Fruit fly (Drosophila melanogaster) whole organism, embryonic: ENCODE results near the gene nSMase.

Source experiments
- B-H2 ChIP-seq: fragments of 200-800 bp; sonication (Bioruptor generic); optimal IDR thresholded peaks from 2 replicates; lab custom pipeline; 2018; ENCODE audit warnings: missing biosample characterization, mild to moderate bottlenecking, missing genetic modification characterization
- CG10366 ChIP-seq: fragments of 200-800 bp; sonication (Bioruptor generic); IDR thresholded peaks from 2 replicates; pipeline ENCODE4 v1.3.6; 2022; ENCODE audit warnings: missing biosample characterization, missing genetic modification characterization
- CG10462 ChIP-seq: fragments of 200-800 bp; sonication (Bioruptor generic); optimal IDR thresholded peaks from 2 replicates; lab custom pipeline; 2016; ENCODE audit warnings: missing biosample characterization, missing genetic modification characterization
- CG12391 ChIP-seq: fragments of 200-800 bp; sonication (Bioruptor generic); optimal IDR thresholded peaks from 3 replicates; lab custom pipeline; 2018; ENCODE audit warnings: missing biosample characterization, mild to moderate bottlenecking, missing genetic modification characterization, moderate library complexity
- CG12769 ChIP-seq: fragments of 200-800 bp; sonication (Bioruptor generic); optimal IDR thresholded peaks from 2 replicates; lab custom pipeline; 2019; ENCODE audit warnings: missing biosample characterization, mild to moderate bottlenecking, missing genetic modification characterization, moderate library complexity
- CG13287 ChIP-seq: fragments of 200-800 bp; sonication (Bioruptor generic); IDR thresholded peaks from 2 replicates; pipeline ENCODE4 v1.3.6; 2022; ENCODE audit warnings: missing biosample characterization, missing genetic modification characterization; ENCODE audit not compliant: partially characterized antibody
- CG14050 ChIP-seq: fragments of 200-800 bp; sonication (Bioruptor generic); IDR thresholded peaks from 3 replicates; pipeline ENCODE4 v1.3.6; 2022; ENCODE audit warnings: missing biosample characterization, missing genetic modification characterization
- CG14860 ChIP-seq: fragments of 200-800 bp; sonication (Bioruptor generic); IDR thresholded peaks from 3 replicates; pipeline ENCODE4 v1.3.6; 2022; ENCODE audit warnings: missing biosample characterization, missing genetic modification characterization; ENCODE audit not compliant: partially characterized antibody
- CG15514 ChIP-seq: fragments of 200-800 bp; sonication (Bioruptor generic); optimal IDR thresholded peaks from 3 replicates; lab custom pipeline; 2017; ENCODE audit warnings: missing biosample characterization, missing genetic modification characterization, mild to moderate bottlenecking, moderate library complexity, missing genetic modification reagents
- CG15696 ChIP-seq: fragments of 200-800 bp; sonication (Bioruptor generic); optimal IDR thresholded peaks from 2 replicates; lab custom pipeline; 2019; ENCODE audit warnings: missing biosample characterization, mild to moderate bottlenecking, missing genetic modification characterization, moderate library complexity
- CG17612 ChIP-seq: fragments of 200-800 bp; sonication (Bioruptor generic); IDR thresholded peaks from 2 replicates; pipeline ENCODE4 v1.3.6; 2022; ENCODE audit warnings: missing biosample characterization, missing genetic modification characterization
- CG32767 ChIP-seq: fragments of 200-800 bp; sonication (Bioruptor generic); IDR thresholded peaks from 2 replicates; pipeline ENCODE4 v1.3.6; 2022; ENCODE audit warnings: missing biosample characterization, missing genetic modification characterization
- CG33557 ChIP-seq: fragments of 200-800 bp; sonication (Bioruptor generic); optimal IDR thresholded peaks from 2 replicates; lab custom pipeline; 2019; ENCODE audit warnings: missing biosample characterization, mild to moderate bottlenecking, missing genetic modification characterization, moderate library complexity
- CG3847 ChIP-seq: fragments of 200-800 bp; sonication (Bioruptor generic); IDR thresholded peaks from 2 replicates; pipeline ENCODE4 v1.3.6; 2022; ENCODE audit warnings: missing biosample characterization, missing genetic modification characterization
- CG7963 ChIP-seq: fragments of 200-800 bp; sonication (Bioruptor generic); IDR thresholded peaks from 3 replicates; pipeline ENCODE4 v1.3.6; 2022; ENCODE audit warnings: missing biosample characterization, missing genetic modification characterization; ENCODE audit not compliant: partially characterized antibody
- CG8478 ChIP-seq: fragments of >200 bp; optimal IDR thresholded peaks from 2 replicates; lab custom pipeline; 2018
- CTCF ChIP-seq: fragments of 200-800 bp; sonication (Bioruptor generic); optimal IDR thresholded peaks from 2 replicates; lab custom pipeline; 2017; ENCODE audit warnings: missing biosample characterization, mild to moderate bottlenecking, missing genetic modification characterization, moderate library complexity
- Camta ChIP-seq: fragments of 200-800 bp; sonication (Bioruptor generic); optimal IDR thresholded peaks from 2 replicates; lab custom pipeline; 2016; ENCODE audit warnings: missing biosample characterization, missing genetic modification characterization
- Dll ChIP-seq: fragments of 200-800 bp; sonication (Bioruptor generic); IDR thresholded peaks from 4 replicates; pipeline ENCODE4 v1.3.6; 2022; ENCODE audit warnings: missing biosample characterization, missing genetic modification characterization; ENCODE audit not compliant: partially characterized antibody
- Doc2 ChIP-seq: fragments of 200-800 bp; sonication (Bioruptor generic); IDR thresholded peaks from 2 replicates; pipeline ENCODE4 v1.3.6; 2022; ENCODE audit warnings: missing biosample characterization, missing genetic modification characterization
- Dp ChIP-seq: fragments of 200-800 bp; sonication (Bioruptor generic); optimal IDR thresholded peaks from 2 replicates; lab custom pipeline; 2018; ENCODE audit warnings: missing biosample characterization, mild to moderate bottlenecking, missing genetic modification characterization, moderate library complexity
- E2f2 ChIP-seq: fragments of 200-800 bp; sonication (Bioruptor generic); IDR thresholded peaks from 2 replicates; pipeline ENCODE4 v1.3.6; 2022; ENCODE audit warnings: missing biosample characterization, missing genetic modification characterization
- HLH4C ChIP-seq: fragments of 200-800 bp; sonication (Bioruptor generic); IDR thresholded peaks from 3 replicates; pipeline ENCODE4 v1.3.6; 2022; ENCODE audit warnings: missing biosample characterization, missing genetic modification characterization; ENCODE audit not compliant: partially characterized antibody
- HmgZ ChIP-seq: fragments of 200-800 bp; sonication (Bioruptor generic); optimal IDR thresholded peaks from 2 replicates; lab custom pipeline; 2018; ENCODE audit warnings: missing biosample characterization, mild to moderate bottlenecking, missing genetic modification characterization
- MBD-R2 ChIP-seq: fragments of 200-800 bp; sonication (Bioruptor generic); IDR thresholded peaks from 2 replicates; pipeline ENCODE4 v1.3.6; 2022; ENCODE audit warnings: missing biosample characterization, missing genetic modification characterization
- MESR4 ChIP-seq: fragments of 200-800 bp; sonication (Bioruptor generic); optimal IDR thresholded peaks from 2 replicates; lab custom pipeline; 2018; ENCODE audit warnings: missing biosample characterization, mild to moderate bottlenecking, missing genetic modification characterization, moderate library complexity
- Med ChIP-seq: fragments of 200-800 bp; sonication (Bioruptor generic); peaks from one replicate; lab custom pipeline; 2016; ENCODE audit warnings: missing biosample characterization, missing genetic modification characterization, mild to moderate bottlenecking, inconsistent platforms, moderate library complexity
- Myb ChIP-seq: fragments of 200-800 bp; sonication (Bioruptor generic); optimal IDR thresholded peaks from 2 replicates; lab custom pipeline; 2016; ENCODE audit warnings: missing biosample characterization, missing genetic modification characterization
- Sin3A ChIP-seq: fragments of >200 bp; optimal IDR thresholded peaks from 2 replicates; lab custom pipeline; 2018
- al ChIP-seq: fragments of 200-800 bp; sonication (Bioruptor generic); IDR thresholded peaks from 2 replicates; pipeline ENCODE4 v1.3.6; 2022; ENCODE audit warnings: missing biosample characterization, missing genetic modification characterization
- aop ChIP-seq: fragments of 200-800 bp; sonication (Bioruptor generic); IDR thresholded peaks from 2 replicates; pipeline ENCODE4 v1.3.6; 2022; ENCODE audit warnings: missing biosample characterization, missing genetic modification characterization
- bbx ChIP-seq: fragments of 200-800 bp; sonication (Bioruptor generic); IDR thresholded peaks from 2 replicates; pipeline ENCODE4 v1.3.6; 2022; ENCODE audit warnings: missing biosample characterization, missing genetic modification characterization; ENCODE audit not compliant: partially characterized antibody
- bcd ChIP-seq: fragments of 200-800 bp; sonication (Bioruptor generic); optimal IDR thresholded peaks from 2 replicates; lab custom pipeline; 2017; ENCODE audit warnings: missing biosample characterization, mild to moderate bottlenecking, missing genetic modification characterization
- dimm ChIP-seq: fragments of 200-800 bp; sonication (Bioruptor generic); IDR thresholded peaks from 2 replicates; pipeline ENCODE4 v1.3.6; 2022; ENCODE audit warnings: missing biosample characterization, missing genetic modification characterization
- dmrt99B ChIP-seq: fragments of 200-800 bp; sonication (Bioruptor generic); optimal IDR thresholded peaks from 2 replicates; lab custom pipeline; 2018; ENCODE audit warnings: missing biosample characterization, mild to moderate bottlenecking, missing genetic modification characterization, moderate library complexity
- eyg ChIP-seq: fragments of 200-800 bp; sonication (Bioruptor generic); optimal IDR thresholded peaks from 3 replicates; lab custom pipeline; 2016; ENCODE audit warnings: missing biosample characterization, missing genetic modification characterization
- hb ChIP-seq: fragments of 200-800 bp; sonication (Bioruptor generic); IDR thresholded peaks from 3 replicates; pipeline ENCODE4 v1.3.6; 2022; ENCODE audit warnings: missing biosample characterization, missing genetic modification characterization; ENCODE audit not compliant: partially characterized antibody
- hbn ChIP-seq: fragments of 200-800 bp; sonication (Bioruptor generic); IDR thresholded peaks from 2 replicates; pipeline ENCODE4 v1.3.6; 2022; ENCODE audit warnings: missing biosample characterization, missing genetic modification characterization; ENCODE audit not compliant: partially characterized antibody
- kah ChIP-seq: fragments of 200-800 bp; sonication (Bioruptor generic); optimal IDR thresholded peaks from 2 replicates; lab custom pipeline; 2018; ENCODE audit warnings: missing biosample characterization, mild to moderate bottlenecking, missing genetic modification characterization
- knrl ChIP-seq: fragments of 200-800 bp; sonication (Bioruptor generic); IDR thresholded peaks from 3 replicates; pipeline ENCODE4 v1.3.6; 2022; ENCODE audit warnings: missing biosample characterization, missing genetic modification characterization; ENCODE audit not compliant: partially characterized antibody
- mam ChIP-seq: fragments of 200-800 bp; sonication (Bioruptor generic); optimal IDR thresholded peaks from 3 replicates; lab custom pipeline; 2016; ENCODE audit warnings: missing biosample characterization, missing genetic modification characterization
- mirr ChIP-seq: fragments of 200-800 bp; sonication (Bioruptor generic); optimal IDR thresholded peaks from 3 replicates; lab custom pipeline; 2018; ENCODE audit warnings: missing biosample characterization, mild to moderate bottlenecking, missing genetic modification characterization
- nerfin-2 ChIP-seq: fragments of 200-800 bp; sonication (Bioruptor generic); IDR thresholded peaks from 2 replicates; pipeline ENCODE4 v1.3.6; 2022; ENCODE audit warnings: missing biosample characterization, missing genetic modification characterization; ENCODE audit not compliant: partially characterized antibody
- sd ChIP-seq: fragments of 200-800 bp; sonication (Bioruptor generic); optimal IDR thresholded peaks from 3 replicates; lab custom pipeline; 2018; ENCODE audit warnings: missing biosample characterization, mild to moderate bottlenecking, missing genetic modification characterization, moderate library complexity
- sens-2 ChIP-seq: fragments of 200-800 bp; sonication (Bioruptor generic); IDR thresholded peaks from 2 replicates; pipeline ENCODE4 v1.3.6; 2022; ENCODE audit warnings: missing biosample characterization, missing genetic modification characterization
- seq ChIP-seq: fragments of 200-800 bp; sonication (Bioruptor generic); IDR thresholded peaks from 2 replicates; pipeline ENCODE4 v1.3.6; 2022; ENCODE audit warnings: missing biosample characterization, missing genetic modification characterization
- unc-4 ChIP-seq: fragments of 200-800 bp; sonication (Bioruptor generic); IDR thresholded peaks from 2 replicates; pipeline ENCODE4 v1.3.6; 2022; ENCODE audit warnings: missing biosample characterization, missing genetic modification characterization; ENCODE audit not compliant: partially characterized antibody
- wor ChIP-seq: fragments of 200-800 bp; sonication (Bioruptor generic); IDR thresholded peaks from 2 replicates; pipeline ENCODE4 v1.3.6; 2022; ENCODE audit warnings: missing biosample characterization, missing genetic modification characterization
- zfh1 ChIP-seq: fragments of 200-800 bp; sonication (Bioruptor generic); IDR thresholded peaks from 3 replicates; pipeline ENCODE4 v1.3.6; 2022; ENCODE audit warnings: missing biosample characterization, missing genetic modification characterization

nSMase gene

dm6 chr3L:3189647-3190046 lies 29.3 kb upstream of the nSMase start, which contains the start of the genes CG42525 and CG14958:
TSS of gene CG42525 (minus strand) at chr3L:3189747.
TSS of gene CG14958 (plus strand) at chr3L:3189978.
- TF ChIP-seq CG12769 (tag; lab: Kevin White, UChicago): no peak
- TF ChIP-seq CG3847: no peak

dm6 chr3L:3192333-3192894 lies 26.5 kb upstream of the nSMase start, which contains the start of gene CG14965:
TSS of gene CG14965 (minus strand) at chr3L:3192491.
- TF ChIP-seq Myb (GFP tag; lab: Kevin White, UChicago): peak; percentile 94
- no peak for TF ChIP-seq sens-2 (GFP tag; lab: Robert Waterston, UW)
- no peak for TF ChIP-seq CG33557 (GFP tag; lab: Kevin White, UChicago)
- no peak for TF ChIP-seq kah
- TF ChIP-seq hbn (GFP tag; lab: Robert Waterston, UW): peak; percentile 86
- TF ChIP-seq zfh1: no peak
- peak; percentile 13 for TF ChIP-seq mam
- TF ChIP-seq MESR4: peak; percentile 20
- TF ChIP-seq E2f2 (GFP tag; lab: Robert Waterston, UW): peak; percentile 42
- TF ChIP-seq aop (GFP tag; lab: Robert Waterston, UW): no peak
- peak; percentile 95 for TF ChIP-seq unc-4 (GFP tag; lab: Robert Waterston, UW)
- no peak for TF ChIP-seq Camta (GFP tag; lab: Kevin White, UChicago)
- no peak for TF ChIP-seq al (GFP tag; lab: Robert Waterston, UW)
- TF ChIP-seq CG10462 (GFP tag; lab: Kevin White, UChicago): no peak
- TF ChIP-seq CG12391 (tag; lab: Kevin White, UChicago): no peak
- no peak for TF ChIP-seq seq (GFP tag; lab: Robert Waterston, UW)
- peak; percentile 62 for TF ChIP-seq MBD-R2
- peak; percentile 72 for TF ChIP-seq CG7963 (GFP tag; lab: Robert Waterston, UW)
- peak; percentile 87 for TF ChIP-seq CG14860 (GFP tag; lab: Robert Waterston, UW)
- TF ChIP-seq nerfin-2 (GFP tag; lab: Robert Waterston, UW): peak; percentile 90
- TF ChIP-seq hb (GFP tag; lab: Robert Waterston, UW): peak; percentile 87
- peak; percentile 84 for TF ChIP-seq Sin3A (lab: Kevin White, UChicago)
- no peak for TF ChIP-seq CG14050 (GFP tag; lab: Robert Waterston, UW)
- peak; percentile 99 for TF ChIP-seq CG15514 (GFP tag; lab: Kevin White, UChicago)
- TF ChIP-seq HLH4C (GFP tag; lab: Robert Waterston, UW): peak; percentile 91
- TF ChIP-seq CG8478 (lab: Kevin White, UChicago): no peak
- peak; percentile 91 for TF ChIP-seq knrl (GFP tag; lab: Robert Waterston, UW)
- no peak for TF ChIP-seq sd
- TF ChIP-seq CG15696 (tag; lab: Kevin White, UChicago): no peak
- no peak for TF ChIP-seq CG17612
- no peak for TF ChIP-seq Doc2
- no peak for TF ChIP-seq mirr
- no peak for TF ChIP-seq wor (GFP tag; lab: Robert Waterston, UW)
- no peak for TF ChIP-seq CG32767
- TF ChIP-seq Dll: peak; percentile 97
- no peak for TF ChIP-seq bcd
- TF ChIP-seq dimm (GFP tag; lab: Robert Waterston, UW): no peak
- TF ChIP-seq CTCF (GFP tag; lab: Kevin White, UChicago): no peak
- TF ChIP-seq Med (GFP tag; lab: Kevin White, UChicago): peak; percentile 2
- TF ChIP-seq eyg (GFP tag; lab: Kevin White, UChicago): no peak
- TF ChIP-seq Dp (GFP tag; lab: Kevin White, UChicago): peak; percentile 81
- peak; percentile 79 for TF ChIP-seq bbx (GFP tag; lab: Robert Waterston, UW)
- no peak for TF ChIP-seq B-H2
- no peak for TF ChIP-seq HmgZ
- TF ChIP-seq dmrt99B: no peak
- TF ChIP-seq CG10366 (GFP tag; lab: Robert Waterston, UW): no peak
- peak; percentile 94 for TF ChIP-seq CG13287 (GFP tag; lab: Robert Waterston, UW)
